Worm (Caenorhabditis elegans) whole organism, L4 larva: ENCODE data around the gene sri-25.
"Not testable (repeated sequence)": the region's sequence is repeated elsewhere in the genome, so short reads cannot be mapped to it uniquely, and the experiment has no call there.

Experiments used
- D1046.2 ChIP-seq: fragments of 200-800 bp; sonication (Bioruptor generic); IDR thresholded peaks from 2 replicates; pipeline ENCODE4 v1.3.6; 2022; ENCODE audit warnings: missing genetic modification characterization, missing compliant biosample characterization
- F10B5.3 ChIP-seq: sonication (generic microtip); optimal IDR thresholded peaks from 2 replicates; lab custom pipeline; 2016; ENCODE audit warnings: mild to moderate bottlenecking, missing genetic modification characterization, missing compliant biosample characterization
- F44E2.7 ChIP-seq: fragments of 200-800 bp; sonication (Bioruptor generic); IDR thresholded peaks from 2 replicates; pipeline ENCODE4 v2.1.2; 2022; ENCODE audit warnings: missing genetic modification characterization, missing compliant biosample characterization
- F49E8.2 ChIP-seq: sonication (generic microtip); optimal IDR thresholded peaks from 2 replicates; lab custom pipeline; 2016; ENCODE audit warnings: missing compliant biosample characterization, mild to moderate bottlenecking, missing genetic modification characterization, borderline replicate concordance
- Y48G9A.11 ChIP-seq: fragments of 200-800 bp; sonication (Bioruptor generic); IDR thresholded peaks from 2 replicates; pipeline ENCODE4 v1.3.6; 2022; ENCODE audit warnings: missing genetic modification reagents, missing genetic modification characterization, missing compliant biosample characterization
- aha-1 ChIP-seq: fragments of 150-350 bp; peaks from one replicate; lab custom pipeline; 2014; ENCODE audit warnings: missing biosample characterization, missing genetic modification characterization
- aly-2 ChIP-seq: sonication (generic microtip); optimal IDR thresholded peaks from 2 replicates; lab custom pipeline; 2018; ENCODE audit warnings: missing biosample characterization, missing genetic modification characterization
- ceh-20 ChIP-seq: fragments of 200-800 bp; sonication (Bioruptor generic); IDR thresholded peaks from 2 replicates; pipeline ENCODE4 v1.3.6; 2022; ENCODE audit warnings: missing genetic modification reagents, missing genetic modification characterization, missing compliant biosample characterization
- ceh-28 ChIP-seq: fragments of 150-350 bp; optimal IDR thresholded peaks from 2 replicates; lab custom pipeline; 2014; ENCODE audit warnings: missing biosample characterization, missing genetic modification reagents, missing genetic modification characterization
- ces-1 ChIP-seq: fragments of 150-350 bp; sonication (generic microtip); optimal IDR thresholded peaks from 4 replicates; lab custom pipeline; 2014; ENCODE audit warnings: missing biosample characterization, missing genetic modification reagents, missing genetic modification characterization
- ctbp-1 ChIP-seq: fragments of 200-800 bp; sonication (Bioruptor generic); IDR thresholded peaks from 2 replicates; pipeline ENCODE4 v1.3.6; 2022; ENCODE audit warnings: missing genetic modification reagents, missing genetic modification characterization, missing compliant biosample characterization
- daf-12 ChIP-seq: fragments of 150-350 bp; optimal IDR thresholded peaks from 2 replicates; lab custom pipeline; 2014; ENCODE audit warnings: missing biosample characterization, missing genetic modification reagents, missing genetic modification characterization
- dve-1 ChIP-seq: sonication (generic microtip); optimal IDR thresholded peaks from 2 replicates; lab custom pipeline; 2017; ENCODE audit warnings: antibody characterized with exemption, mild to moderate bottlenecking, missing genetic modification characterization, missing compliant biosample characterization; ENCODE audit not compliant: insufficient read depth
- jun-1 ChIP-seq: fragments of 150-350 bp; optimal IDR thresholded peaks from 2 replicates; lab custom pipeline; 2014; ENCODE audit warnings: missing biosample characterization, missing genetic modification reagents, missing genetic modification characterization
- lin-13 ChIP-seq: fragments of 150-350 bp; optimal IDR thresholded peaks from 2 replicates; lab custom pipeline; 2014; ENCODE audit warnings: missing biosample characterization, missing genetic modification reagents, missing genetic modification characterization
- lin-38 ChIP-seq: fragments of 200-800 bp; sonication (Bioruptor generic); IDR thresholded peaks from 2 replicates; pipeline ENCODE4 v1.3.6; 2022; ENCODE audit warnings: missing genetic modification reagents, missing genetic modification characterization, missing compliant biosample characterization
- lin-39 ChIP-seq: fragments of 150-350 bp; optimal IDR thresholded peaks from 2 replicates; lab custom pipeline; 2014; ENCODE audit warnings: missing biosample characterization, missing genetic modification reagents, missing genetic modification characterization
- lir-3 ChIP-seq: sonication (generic microtip); optimal IDR thresholded peaks from 2 replicates; lab custom pipeline; 2016; ENCODE audit warnings: mild to moderate bottlenecking, missing genetic modification characterization, missing compliant biosample characterization
- madf-5 ChIP-seq, 2 experiments: fragments of 200-800 bp; sonication (Bioruptor generic); IDR thresholded peaks; 2 replicates each; pipeline ENCODE4 v1.3.6; 2022; ENCODE audit warnings: missing compliant biosample characterization in 2 of 2, missing genetic modification characterization in 2 of 2
- madf-9 ChIP-seq: fragments of 200-800 bp; sonication (Bioruptor generic); conservative IDR thresholded peaks from 2 replicates; pipeline ENCODE4 v1.3.6; 2022; ENCODE audit warnings: missing genetic modification reagents, missing genetic modification characterization, missing compliant biosample characterization
- mdl-1 ChIP-seq, 2 experiments: fragments of 150-350 bp in 1 of 2; sonication (generic microtip) in 1 of 2; optimal IDR thresholded peaks; 2 replicates each; lab custom pipeline; 2014 to 2017; ENCODE audit warnings: missing biosample characterization in 2 of 2, missing genetic modification characterization in 2 of 2
- nhr-11 ChIP-seq: fragments of 150-350 bp; optimal IDR thresholded peaks from 2 replicates; lab custom pipeline; 2014; ENCODE audit warnings: missing biosample characterization, missing genetic modification characterization
- nhr-76 ChIP-seq: fragments of 150-350 bp; optimal IDR thresholded peaks from 2 replicates; lab custom pipeline; 2014; ENCODE audit warnings: missing biosample characterization, missing genetic modification characterization
- pqm-1 ChIP-seq: sonication (generic microtip); optimal IDR thresholded peaks from 2 replicates; lab custom pipeline; 2017; ENCODE audit warnings: missing biosample characterization, missing genetic modification characterization
- sdz-12 ChIP-seq: fragments of 200-800 bp; sonication (Bioruptor generic); optimal IDR thresholded peaks from 2 replicates; lab custom pipeline; 2018; ENCODE audit warnings: mild to moderate bottlenecking, missing genetic modification characterization, missing compliant biosample characterization
- set-16 ChIP-seq: fragments of 200-800 bp; sonication (Bioruptor generic); IDR thresholded peaks from 2 replicates; pipeline ENCODE4 v1.3.6; 2022; ENCODE audit warnings: missing genetic modification reagents, missing genetic modification characterization, missing compliant biosample characterization
- snpc-4 ChIP-seq: fragments of 150-350 bp; optimal IDR thresholded peaks from 2 replicates; lab custom pipeline; 2014; ENCODE audit warnings: missing biosample characterization, missing genetic modification characterization
- tra-1 ChIP-seq: fragments of 200-800 bp; sonication (Bioruptor generic); IDR thresholded peaks from 2 replicates; pipeline ENCODE4 v1.3.6; 2022; ENCODE audit warnings: missing genetic modification reagents, missing genetic modification characterization, missing compliant biosample characterization
- unc-130 ChIP-seq: sonication (generic microtip); optimal IDR thresholded peaks from 2 replicates; lab custom pipeline; 2016; ENCODE audit warnings: missing genetic modification reagents, missing genetic modification characterization, missing compliant biosample characterization
- vab-7 ChIP-seq: fragments of 200-800 bp; sonication (Bioruptor generic); IDR thresholded peaks from 2 replicates; pipeline ENCODE4 v1.3.6; 2022; ENCODE audit warnings: missing genetic modification reagents, missing genetic modification characterization, missing compliant biosample characterization
- zip-2 ChIP-seq: fragments of 150-350 bp; optimal IDR thresholded peaks from 2 replicates; lab custom pipeline; 2014; ENCODE audit warnings: missing biosample characterization, missing genetic modification characterization
- ztf-11 ChIP-seq: fragments of 150-350 bp; optimal IDR thresholded peaks from 2 replicates; lab custom pipeline; 2014; ENCODE audit warnings: missing biosample characterization, missing genetic modification characterization
- ztf-7 ChIP-seq: fragments of 150-350 bp; optimal IDR thresholded peaks from 2 replicates; lab custom pipeline; 2014; ENCODE audit warnings: missing biosample characterization, missing genetic modification characterization

The sri-25 gene

ce11 chrV:15259904-15260303 is 43.1 kb downstream of the sri-25 start, which contains the start of gene M01B2.8:
Gene M01B2.8, plus strand, starts transcription at chrV:15260204.
- TF ChIP-seq unc-130 (GFP tag; lab: Kevin White, UChicago): no peak
- no peak for TF ChIP-seq ces-1 (GFP tag; lab: Kevin White, UChicago)
- no peak for TF ChIP-seq F10B5.3 (tag; lab: Kevin White, UChicago)
- TF ChIP-seq D1046.2 (GFP tag; lab: Robert Waterston, UW): no peak
- TF ChIP-seq ceh-20 (GFP tag; lab: Robert Waterston, UW): no peak
- no peak for TF ChIP-seq zip-2 (tag; lab: Kevin White, UChicago)
- TF ChIP-seq aly-2 (tag; lab: Kevin White, UChicago): no peak
- no peak for TF ChIP-seq pqm-1 (tag; lab: Kevin White, UChicago)
- no peak for TF ChIP-seq F49E8.2 (tag; lab: Kevin White, UChicago)
- no peak for TF ChIP-seq dve-1 (tag; lab: Kevin White, UChicago)
- TF ChIP-seq nhr-76 (tag; lab: Kevin White, UChicago): no peak

ce11 chrV:15262336-15262735 is 45.5 kb downstream of the sri-25 start, which contains the start of gene M01B2.10:
Gene M01B2.10, minus strand, starts transcription at chrV:15262436.
- TF ChIP-seq aly-2 (tag; lab: Kevin White, UChicago); nhr-11; ceh-28 (tag; lab: Kevin White, UChicago): not testable (repeated sequence)

- TF ChIP-seq snpc-4 (tag; lab: Kevin White, UChicago) (no peak), daf-12 (no peak), ztf-7 (tag; lab: Kevin White, UChicago) (no peak), lin-13 (GFP tag; lab: Kevin White, UChicago) (no peak), vab-7 (GFP tag; lab: Robert Waterston, UW) (no peak), zip-2 (tag; lab: Kevin White, UChicago) (no peak), aha-1 (no peak), mdl-1 (tag; optimal IDR thresholded peaks at IDR 0.05; lab: Kevin White, UChicago) (no peak), jun-1 (tag; lab: Kevin White, UChicago) (no peak), madf-9 (GFP tag; lab: Robert Waterston, UW) (no peak), lin-39 (tag; lab: Kevin White, UChicago) (no peak), tra-1 (GFP tag; lab: Robert Waterston, UW) (no peak), nhr-76 (tag; lab: Kevin White, UChicago) (no peak), ctbp-1 (no peak), ces-1 (GFP tag; lab: Kevin White, UChicago) (no peak)
Observed at ce11 chrV:15264131-15264530, 47.3 kb downstream of the sri-25 start, which contains the start of gene M01B2.12. Gene M01B2.12, minus strand, starts transcription at chrV:15264231.

- no peak for TF ChIP-seq Y48G9A.11 (GFP tag; lab: Robert Waterston, UW)
- TF ChIP-seq lin-38 (GFP tag; lab: Robert Waterston, UW): no peak
- TF ChIP-seq lir-3 (tag; lab: Kevin White, UChicago): no peak
- no peak for TF ChIP-seq sdz-12 (GFP tag; lab: Kevin White, UChicago)
Observed at ce11 chrV:15265814-15266213, 49.0 kb downstream of the sri-25 start, which contains the start of gene M01B2.13. Gene M01B2.13, minus strand, starts transcription at chrV:15265914.

DNA sequence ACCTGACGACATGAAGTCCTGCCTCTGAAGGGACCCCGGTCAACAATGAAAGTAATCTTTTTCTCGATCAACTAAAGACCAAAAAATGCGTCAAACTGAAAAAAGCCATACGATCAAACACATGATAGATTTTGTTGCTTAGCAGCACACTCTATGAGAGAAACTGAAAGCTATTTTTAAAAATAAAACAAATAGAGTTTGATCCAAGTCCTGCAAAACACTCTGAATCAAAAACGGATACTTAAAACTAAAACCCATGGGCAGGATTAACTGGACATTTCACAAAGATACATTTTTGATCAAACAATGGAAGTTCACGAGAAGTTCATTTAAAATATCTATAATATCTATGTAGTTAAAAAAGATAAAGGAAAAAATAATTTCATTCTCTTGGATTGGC is 50.6 kb downstream of the sri-25 start, which contains the start of gene T10H4.13:
T10H4.13 (minus strand) TSS at position 101 of the 400 bp plus-strand sequence.
- TF ChIP-seq set-16 (GFP tag; lab: Robert Waterston, UW) (no peak), snpc-4 (tag; lab: Kevin White, UChicago) (no peak), F44E2.7 (GFP tag; lab: Robert Waterston, UW) (no peak), madf-5 (GFP tag; IDR thresholded peaks at IDR 0.05; lab: Robert Waterston, UW) (no peak), ztf-11 (no peak), dve-1 (tag; lab: Kevin White, UChicago) (no peak), ceh-20 (GFP tag; lab: Robert Waterston, UW) (no peak)
